Worm (Caenorhabditis elegans) whole organism, L4 larva: ENCODE results near the gene erg-28.

Experiments used
- gei-8 ChIP-seq: fragments of 200-800 bp; sonication (Bioruptor generic); optimal IDR thresholded peaks from 2 replicates; lab custom pipeline; 2018; ENCODE audit warnings: mild to moderate bottlenecking, missing genetic modification characterization, missing compliant biosample characterization
- hif-1 ChIP-seq, 2 experiments: sonication (generic microtip); optimal IDR thresholded peaks; 2 replicates each; lab custom pipeline; 2016 to 2017; ENCODE audit warnings: missing compliant biosample characterization in 2 of 2, missing genetic modification characterization in 2 of 2, missing genetic modification reagents in 2 of 2, missing genotype in 2 of 2, mild to moderate bottlenecking in 1 of 2
- jun-1 ChIP-seq: fragments of 150-350 bp; optimal IDR thresholded peaks from 2 replicates; lab custom pipeline; 2014; ENCODE audit warnings: missing biosample characterization, missing genetic modification reagents, missing genetic modification characterization
- nhr-41 ChIP-seq: fragments of 200-800 bp; sonication (Bioruptor generic); IDR thresholded peaks from 2 replicates; pipeline ENCODE4 v1.3.6; 2022; ENCODE audit warnings: missing genetic modification reagents, missing genetic modification characterization, missing compliant biosample characterization
- snpc-4 ChIP-seq: fragments of 150-350 bp; optimal IDR thresholded peaks from 2 replicates; lab custom pipeline; 2014; ENCODE audit warnings: missing biosample characterization, missing genetic modification characterization
- vab-7 ChIP-seq: fragments of 200-800 bp; sonication (Bioruptor generic); IDR thresholded peaks from 2 replicates; pipeline ENCODE4 v1.3.6; 2022; ENCODE audit warnings: missing genetic modification reagents, missing genetic modification characterization, missing compliant biosample characterization

- TF ChIP-seq vab-7 (GFP tag; lab: Robert Waterston, UW) (no peak), nhr-41 (GFP tag; lab: Robert Waterston, UW) (no peak), snpc-4 (no peak), hif-1 (tag; optimal IDR thresholded peaks at IDR 0.05; lab: Kevin White, UChicago) (no peak), jun-1 (tag; lab: Kevin White, UChicago) (no peak), gei-8 (no peak)
Measured at ce11 chrV:12564902-12565301, 42.3 kb upstream of the erg-28 start.
